Worm (Caenorhabditis elegans) whole organism, late embryonic: ENCODE results near the gene tsp-14.

Experiments used
- ama-1 ChIP-seq: fragments of 150-350 bp; optimal IDR thresholded peaks from 2 replicates; lab custom pipeline; 2014
- pha-4 ChIP-seq: fragments of 150-350 bp; optimal IDR thresholded peaks from 2 replicates; lab custom pipeline; 2018; ENCODE audit warnings: missing biosample characterization, missing genetic modification reagents, missing genetic modification characterization
- pqm-1 ChIP-seq: sonication (generic microtip); optimal IDR thresholded peaks from 2 replicates; lab custom pipeline; 2016; ENCODE audit warnings: missing genetic modification characterization, missing compliant biosample characterization
- unc-55 ChIP-seq: sonication (generic microtip); optimal IDR thresholded peaks from 2 replicates; lab custom pipeline; 2017; ENCODE audit warnings: missing biosample characterization, missing genetic modification reagents, missing genetic modification characterization

DNA sequence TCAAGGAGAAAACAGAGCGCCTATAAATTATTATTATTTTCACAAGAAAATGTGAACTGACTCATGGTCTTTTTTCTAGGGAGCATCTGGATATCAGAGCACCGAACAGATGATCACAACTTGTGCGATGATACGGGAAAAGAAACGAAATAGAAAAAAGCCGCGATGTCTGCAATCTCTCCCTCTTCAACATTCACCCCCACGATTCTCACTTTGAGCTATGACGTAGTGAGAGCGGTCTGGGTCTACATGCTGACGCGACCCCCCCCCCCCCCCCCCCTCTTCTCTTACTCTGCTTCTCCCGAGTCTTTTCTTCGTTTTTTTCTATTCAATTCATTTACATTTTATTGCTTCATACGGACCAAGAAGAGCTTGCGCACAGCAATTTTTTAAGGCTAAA lies 22.9 kb upstream of the tsp-14 start:
- TF ChIP-seq unc-55 (GFP tag; lab: Kevin White, UChicago), result no peak
- no peak for TF ChIP-seq pha-4 (tag; lab: Kevin White, UChicago)
- no peak for TF ChIP-seq ama-1 (lab: Kevin White, UChicago)
- no peak for TF ChIP-seq pqm-1 (tag; lab: Kevin White, UChicago)
